Worm (Caenorhabditis elegans): ENCODE data around the gene R09F10.3.

The R09F10.3 gene

DNA sequence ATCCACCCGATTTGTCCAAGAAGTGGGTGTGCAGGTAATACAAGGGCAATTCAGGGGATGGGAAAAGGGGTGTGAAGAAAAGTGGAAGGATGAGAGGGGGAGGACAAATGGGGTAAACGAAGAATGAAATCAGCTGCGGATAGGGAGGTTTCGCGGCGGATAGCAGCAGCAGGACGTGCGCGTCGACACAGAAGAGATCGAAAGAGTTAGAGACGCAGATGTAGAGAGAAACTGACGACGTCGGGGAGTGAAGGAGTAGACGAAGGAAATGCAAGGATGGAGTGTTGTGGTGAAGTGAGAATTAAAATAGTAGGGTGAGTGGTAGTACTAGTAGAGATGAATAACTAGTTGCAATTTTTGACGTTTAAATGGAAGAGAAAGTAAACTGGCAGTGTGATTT lies 42.1 kb upstream of the R09F10.3 start, which contains the start of gene M60.6 (continued):
- no peak for TF ChIP-seq nhr-6 (tag; optimal IDR thresholded peaks at IDR 0.05)
- no peak for TF ChIP-seq zag-1 (tag; optimal IDR thresholded peaks at IDR 0.05)
- no peak for TF ChIP-seq vab-7 (GFP tag; IDR thresholded peaks at IDR 0.05)
- no peak for TF ChIP-seq duxl-1 (tag; optimal IDR thresholded peaks at IDR 0.05; ENCODE audit: poor library complexity)
- peak; percentile 6 for TF ChIP-seq fkh-10 (GFP tag; optimal IDR thresholded peaks at IDR 0.05)
- TF ChIP-seq F49E8.2 (tag; optimal IDR thresholded peaks at IDR 0.05; ENCODE audit: borderline replicate concordance), result no peak
- TF ChIP-seq nhr-28 (tag; optimal IDR thresholded peaks at IDR 0.05), result peak; percentile 7
- no peak for TF ChIP-seq tra-1 (GFP tag; IDR thresholded peaks at IDR 0.05)
- TF ChIP-seq mxl-3 (GFP tag; optimal IDR thresholded peaks at IDR 0.05), result peak; percentile 34
- no peak for TF ChIP-seq lin-13 (GFP tag; optimal IDR thresholded peaks at IDR 0.05)
- no peak for TF ChIP-seq nhr-237 (tag; optimal IDR thresholded peaks at IDR 0.05)
- TF ChIP-seq dve-1 (tag; optimal IDR thresholded peaks at IDR 0.05; ENCODE audit: insufficient read depth), result no peak
- TF ChIP-seq hmg-1.1 (GFP tag; IDR thresholded peaks at IDR 0.05), result peak; percentile 56
- TF ChIP-seq T26A8.4 (GFP tag; IDR thresholded peaks at IDR 0.05), result no peak
- no peak for TF ChIP-seq cey-2 (tag; optimal IDR thresholded peaks at IDR 0.05; ENCODE audit: borderline replicate concordance, insufficient read depth)
- no peak for TF ChIP-seq hif-1 (tag; optimal IDR thresholded peaks at IDR 0.05)
- TF ChIP-seq R02D3.7 (tag; optimal IDR thresholded peaks at IDR 0.05), result no peak
- TF ChIP-seq zip-2 (tag; optimal IDR thresholded peaks at IDR 0.05), result no peak
- TF ChIP-seq mdl-1 (tag; optimal IDR thresholded peaks at IDR 0.05), result no peak
- no peak for TF ChIP-seq ZK546.5 (tag; optimal IDR thresholded peaks at IDR 0.05)
- TF ChIP-seq ztf-11 (tag; optimal IDR thresholded peaks at IDR 0.05), result no peak
- no peak for TF ChIP-seq D1046.2 (GFP tag; IDR thresholded peaks at IDR 0.05)
- TF ChIP-seq tag-97 (GFP tag; IDR thresholded peaks at IDR 0.05), result no peak
- no peak for TF ChIP-seq lin-38 (GFP tag; IDR thresholded peaks at IDR 0.05)
- no peak for TF ChIP-seq skn-1 (tag; optimal IDR thresholded peaks at IDR 0.05)

ce11 chrX:8255433-8255832 lies 39.0 kb upstream of the R09F10.3 start:
- TF ChIP-seq mxl-3 (GFP tag; optimal IDR thresholded peaks at IDR 0.05) (peak; percentile 48), nhr-25 (tag; optimal IDR thresholded peaks at IDR 0.05; ENCODE audit: borderline replicate concordance, insufficient read depth) (peak; percentile 49), snpc-4 (tag; optimal IDR thresholded peaks at IDR 0.05) (no peak), nhr-28 (tag; optimal IDR thresholded peaks at IDR 0.05) (peak; percentile 22), mdl-1 (tag; optimal IDR thresholded peaks at IDR 0.05) (peak in 1 of 2 experiments; percentile 31), hlh-30 (tag; optimal IDR thresholded peaks at IDR 0.05; ENCODE audit: insufficient read depth) (peak; percentile 70)

ce11 chrX:8257687-8258086 lies 36.7 kb upstream of the R09F10.3 start:
- TF ChIP-seq hif-1 (tag; optimal IDR thresholded peaks at IDR 0.05) (peak in 1 of 2 experiments; percentile 95), nhr-28 (tag; optimal IDR thresholded peaks at IDR 0.05) (no peak), hlh-30 (tag; optimal IDR thresholded peaks at IDR 0.05; ENCODE audit: insufficient read depth) (peak; percentile 44), lin-39 (tag; optimal IDR thresholded peaks at IDR 0.05) (no peak), daf-16 (GFP tag; optimal IDR thresholded peaks at IDR 0.05) (peak in 1 of 2 experiments; percentile 94), daf-16 (tag; optimal IDR thresholded peaks at IDR 0.05) (no peak), nhr-10 (tag; optimal IDR thresholded peaks at IDR 0.05) (no peak), nhr-237 (tag; optimal IDR thresholded peaks at IDR 0.05) (no peak), mes-2 (tag; optimal IDR thresholded peaks at IDR 0.05; ENCODE audit: poor library complexity, severe bottlenecking) (no peak), mep-1 (tag; optimal IDR thresholded peaks at IDR 0.05) (no peak), nhr-77 (tag; optimal IDR thresholded peaks at IDR 0.05) (no peak)

- TF ChIP-seq set-16 (GFP tag; IDR thresholded peaks at IDR 0.05) (peak; percentile 61; the same call in 1 of the 2 replicates), attf-4 (tag; optimal IDR thresholded peaks at IDR 0.05) (no peak), T26A8.4 (GFP tag; IDR thresholded peaks at IDR 0.05) (no peak), sdz-12 (GFP tag; optimal IDR thresholded peaks at IDR 0.05) (no peak), F49E8.2 (tag; optimal IDR thresholded peaks at IDR 0.05; ENCODE audit: borderline replicate concordance) (no peak), ceh-32 (tag; optimal IDR thresholded peaks at IDR 0.05; ENCODE audit: poor library complexity) (no peak), unc-62 (GFP tag; optimal IDR thresholded peaks at IDR 0.05 in 1 of 2) (peak in 1 of 2 experiments; percentile 80), unc-62 (tag; optimal IDR thresholded peaks at IDR 0.05) (no peak), daf-8 (GFP tag; IDR thresholded peaks at IDR 0.05) (no peak), nhr-48 (tag; optimal IDR thresholded peaks at IDR 0.05) (no peak), mdl-1 (tag; optimal IDR thresholded peaks at IDR 0.05) (no peak), hlh-11 (tag; optimal IDR thresholded peaks at IDR 0.05) (peak; percentile 52)
Measured at ce11 chrX:8261125-8261684, 33.2 kb upstream of the R09F10.3 start, which contains the start of gene M60.7. Gene M60.7, minus strand, starts transcription at chrX:8261175.

Measured in whole organism, L4 larva.